Worm (Caenorhabditis elegans) whole organism, L1 larva: Measurements from ENCODE around the gene R08A2.1.

Experiments
- ama-1 ChIP-seq: fragments of 150-350 bp; optimal IDR thresholded peaks from 2 replicates; lab custom pipeline; 2014
- egl-27 ChIP-seq, 2 experiments: fragments of 150-350 bp in 1 of 2; sonication (generic microtip); optimal IDR thresholded peaks; 3 replicates each; lab custom pipeline; 2017 to 2018; ENCODE audit warnings: missing biosample characterization in 2 of 2, missing genetic modification characterization in 2 of 2, missing genetic modification reagents in 2 of 2
- elt-3 ChIP-seq, 6 experiments: fragments of 150-350 bp in 1 of 6; sonication (generic microtip); optimal IDR thresholded peaks; 2 replicates each; lab custom pipeline; 2017 to 2018; ENCODE audit warnings: missing biosample characterization in 6 of 6, missing genetic modification characterization in 6 of 6, inconsistent platforms in 1 of 6
- hlh-4 ChIP-seq: sonication (generic microtip); optimal IDR thresholded peaks from 2 replicates; lab custom pipeline; 2016; ENCODE audit warnings: mild to moderate bottlenecking, missing genetic modification characterization, missing compliant biosample characterization
- lsy-2 ChIP-seq, 2 experiments: fragments of 150-350 bp; optimal IDR thresholded peaks; 2 replicates each; lab custom pipeline; 2014; ENCODE audit warnings: missing biosample characterization in 2 of 2, missing genetic modification characterization in 2 of 2
- nhr-11 ChIP-seq: fragments of 150-350 bp; optimal IDR thresholded peaks from 2 replicates; lab custom pipeline; 2014; ENCODE audit warnings: missing biosample characterization, missing genetic modification characterization
- nhr-12 ChIP-seq: sonication (generic microtip); optimal IDR thresholded peaks from 2 replicates; lab custom pipeline; 2017; ENCODE audit warnings: missing biosample characterization, missing genetic modification characterization
- nhr-28 ChIP-seq: fragments of 150-350 bp; optimal IDR thresholded peaks from 2 replicates; lab custom pipeline; 2014; ENCODE audit warnings: missing biosample characterization, missing genetic modification characterization
- vab-15 ChIP-seq: sonication (generic microtip); optimal IDR thresholded peaks from 2 replicates; lab custom pipeline; 2017; ENCODE audit warnings: missing genotype, mild to moderate bottlenecking, missing genetic modification characterization, missing compliant biosample characterization

DNA sequence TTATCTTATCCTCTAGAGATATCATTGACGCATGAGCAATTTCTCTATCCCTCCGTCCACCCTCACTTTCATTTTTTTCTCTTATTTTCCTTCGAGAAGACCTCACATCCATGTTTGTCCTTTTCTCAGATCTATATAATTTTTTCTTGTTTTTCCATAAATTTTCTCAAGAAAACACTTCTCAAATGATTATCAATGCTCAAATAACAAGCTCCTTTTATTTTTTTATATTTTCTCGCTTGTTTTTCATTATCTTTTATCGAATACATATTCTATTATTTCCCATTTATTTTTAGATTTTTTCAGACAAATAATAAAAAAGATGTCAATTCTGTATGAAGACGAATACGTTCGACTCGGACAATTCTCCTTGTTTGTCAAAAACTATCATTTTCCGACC lies 3.6 kb upstream of the R08A2.1 start, which contains the start of gene R08A2.7:
- no peak for TF ChIP-seq elt-3 (tag; optimal IDR thresholded peaks at IDR 0.05; lab: Kevin White, UChicago)
- TF ChIP-seq nhr-11 (tag; lab: Kevin White, UChicago): no peak
- TF ChIP-seq nhr-28 (tag; lab: Kevin White, UChicago): no peak
- no peak for TF ChIP-seq egl-27 (tag; optimal IDR thresholded peaks at IDR 0.05; lab: Kevin White, UChicago)
- TF ChIP-seq lsy-2 (tag; optimal IDR thresholded peaks at IDR 0.05; lab: Kevin White, UChicago): no peak
- no peak for TF ChIP-seq hlh-4 (tag; lab: Kevin White, UChicago)
- TF ChIP-seq vab-15 (tag; lab: Kevin White, UChicago): no peak
- TF ChIP-seq nhr-12 (tag; lab: Kevin White, UChicago): no peak
- no peak for TF ChIP-seq ama-1 (lab: Kevin White, UChicago)
